Worm (Caenorhabditis elegans): Measurements from ENCODE around the gene T01D1.7.

The T01D1.7 gene

ce11 chrII:156999-157499 lies 16.5 kb downstream of the T01D1.7 start:
- no peak for TF ChIP-seq nhr-71 (tag; optimal IDR thresholded peaks at IDR 0.05)
- TF ChIP-seq efl-1 (optimal IDR thresholded peaks at IDR 0.05) = no peak
- peak in 1 of 2 experiments; percentile 78 for TF ChIP-seq efl-1 (GFP tag; optimal IDR thresholded peaks at IDR 0.05 in 1 of 2)

- TF ChIP-seq Y116A8C.19 (tag; optimal IDR thresholded peaks at IDR 0.05; ENCODE audit: borderline replicate concordance) = no peak
- peak in 1 of 2 experiments; percentile 85 for TF ChIP-seq mdl-1 (tag; optimal IDR thresholded peaks at IDR 0.05)
- peak; percentile 94 for TF ChIP-seq egl-13 (tag; optimal IDR thresholded peaks at IDR 0.05)
- peak; percentile 84 for TF ChIP-seq sox-4 (tag; optimal IDR thresholded peaks at IDR 0.05)
- TF ChIP-seq fkh-4 (tag; optimal IDR thresholded peaks at IDR 0.05; ENCODE audit: borderline replicate concordance) = peak; percentile 74
- TF ChIP-seq nhr-47 (tag; optimal IDR thresholded peaks at IDR 0.05) = peak; percentile 98
- TF ChIP-seq efl-1 (optimal IDR thresholded peaks at IDR 0.05) = peak; percentile 93 to 98
- TF ChIP-seq efl-1 (GFP tag; optimal IDR thresholded peaks at IDR 0.05 in 1 of 2) = peak; percentile 97 to 100
- TF ChIP-seq zip-4 (GFP tag; optimal IDR thresholded peaks at IDR 0.05) = peak; percentile 89
- TF ChIP-seq F16B12.6 (tag; optimal IDR thresholded peaks at IDR 0.05) = peak; percentile 100
- peak; percentile 68 for TF ChIP-seq mef-2 (tag; optimal IDR thresholded peaks at IDR 0.05)
- TF ChIP-seq nhr-237 (tag; optimal IDR thresholded peaks at IDR 0.05) = peak; percentile 65
- TF ChIP-seq C34B4.2 (tag; optimal IDR thresholded peaks at IDR 0.05) = peak; percentile 27
- TF ChIP-seq lir-3 (tag; optimal IDR thresholded peaks at IDR 0.05; ENCODE audit: poor library complexity) = peak; percentile 91
- TF ChIP-seq fkh-8 (tag; optimal IDR thresholded peaks at IDR 0.05) = peak; percentile 94
- TF ChIP-seq swsn-7 (tag; optimal IDR thresholded peaks at IDR 0.05) = peak; percentile 97
- TF ChIP-seq ces-1 (GFP tag; optimal IDR thresholded peaks at IDR 0.05) = no peak
- peak; percentile 97 for TF ChIP-seq tbx-2 (tag; optimal IDR thresholded peaks at IDR 0.05)
- TF ChIP-seq lin-14 (GFP tag; optimal IDR thresholded peaks at IDR 0.05) = peak; percentile 95
- TF ChIP-seq sup-37 (GFP tag; optimal IDR thresholded peaks at IDR 0.05) = peak; percentile 72
- TF ChIP-seq hlh-4 (tag; optimal IDR thresholded peaks at IDR 0.05) = no peak
- no peak for TF ChIP-seq efl-3 (GFP tag; optimal IDR thresholded peaks at IDR 0.05)
- TF ChIP-seq nhr-71 (tag; optimal IDR thresholded peaks at IDR 0.05) = peak; percentile 98
- TF ChIP-seq fos-1 (tag; optimal IDR thresholded peaks at IDR 0.05) = peak; percentile 89
- no peak for TF ChIP-seq hlh-17 (GFP tag; optimal IDR thresholded peaks at IDR 0.05; ENCODE audit: borderline replicate concordance)
- TF ChIP-seq ceh-90 (tag; optimal IDR thresholded peaks at IDR 0.05) = peak; percentile 72
- TF ChIP-seq sptf-1 (tag; optimal IDR thresholded peaks at IDR 0.05) = no peak
- TF ChIP-seq mep-1 (tag; optimal IDR thresholded peaks at IDR 0.05) = peak; percentile 97
- peak; percentile 92 for TF ChIP-seq ceh-8 (GFP tag; optimal IDR thresholded peaks at IDR 0.05)
- peak; percentile 93 for TF ChIP-seq grh-1 (GFP tag; IDR thresholded peaks at IDR 0.05)
- peak; percentile 81 for TF ChIP-seq nhr-11 (tag; optimal IDR thresholded peaks at IDR 0.05)
- peak; percentile 98 for TF ChIP-seq nhr-85 (tag)
- peak; percentile 92 for TF ChIP-seq aly-2 (tag; optimal IDR thresholded peaks at IDR 0.05)
- peak; percentile 97 for TF ChIP-seq nhr-20 (tag; optimal IDR thresholded peaks at IDR 0.05)
- no peak for TF ChIP-seq unc-62 (GFP tag; optimal IDR thresholded peaks at IDR 0.05)
- no peak for TF ChIP-seq ets-5 (GFP tag; IDR thresholded peaks at IDR 0.05)
- peak; percentile 69 for TF ChIP-seq aha-1 (tag; optimal IDR thresholded peaks at IDR 0.05)
- TF ChIP-seq fkh-10 (GFP tag; optimal IDR thresholded peaks at IDR 0.05) = peak; percentile 63
- peak; percentile 95 for TF ChIP-seq nhr-19 (GFP tag; conservative IDR thresholded peaks at IDR 0.05)
- TF ChIP-seq nhr-76 (tag; optimal IDR thresholded peaks at IDR 0.05) = peak; percentile 60
- TF ChIP-seq pag-3 (tag; optimal IDR thresholded peaks at IDR 0.05; ENCODE audit: borderline replicate concordance, insufficient read depth) = no peak
- TF ChIP-seq unc-130 (tag; optimal IDR thresholded peaks at IDR 0.05) = peak; percentile 95
- TF ChIP-seq ceh-82 (tag; optimal IDR thresholded peaks at IDR 0.05) = peak; percentile 94 to 97 (median 95)
- no peak for TF ChIP-seq tlp-1 (tag; optimal IDR thresholded peaks at IDR 0.05)
- peak; percentile 97 for TF ChIP-seq lin-13 (GFP tag; optimal IDR thresholded peaks at IDR 0.05)
- TF ChIP-seq ceh-88 (GFP tag; IDR thresholded peaks at IDR 0.05) = peak; percentile 92
- TF ChIP-seq irx-1 (tag; optimal IDR thresholded peaks at IDR 0.05) = peak; percentile 95
- TF ChIP-seq ztf-4 (tag; optimal IDR thresholded peaks at IDR 0.05) = peak; percentile 93
- peak; percentile 89 for TF ChIP-seq pax-3 (tag; optimal IDR thresholded peaks at IDR 0.05)
- TF ChIP-seq nhr-77 (tag; optimal IDR thresholded peaks at IDR 0.05) = peak; percentile 81
These were observed 17.7 kb downstream of the T01D1.7 start, which contains the start of gene mrpl-28 for ce11 chrII:155904-156303. mrpl-28 (minus strand) TSS chrII:156009.
